Fruit fly (Drosophila melanogaster) whole organism, embryonic: ENCODE results near the gene Actn.

ENCODE experiments used
- ATbp ChIP-seq: fragments of 200-800 bp; sonication (Bioruptor generic); optimal IDR thresholded peaks from 2 replicates; lab custom pipeline; 2017; ENCODE audit warnings: missing biosample characterization, mild to moderate bottlenecking, missing genetic modification characterization, missing genetic modification reagents
- Ada2b ChIP-seq: fragments of 200-800 bp; sonication (Bioruptor generic); IDR thresholded peaks from 2 replicates; pipeline ENCODE4 v1.3.6; 2022; ENCODE audit warnings: missing biosample characterization, missing genetic modification characterization
- Adf1 ChIP-seq: fragments of 200-800 bp; sonication (Bioruptor generic); IDR thresholded peaks from 2 replicates; pipeline ENCODE4 v1.3.6; 2022; ENCODE audit warnings: missing biosample characterization, missing genetic modification characterization
- Asciz ChIP-seq: fragments of 200-800 bp; sonication (Bioruptor generic); optimal IDR thresholded peaks from 2 replicates; lab custom pipeline; 2017; ENCODE audit warnings: missing biosample characterization, mild to moderate bottlenecking, missing genetic modification characterization, missing genetic modification reagents
- Blimp-1 ChIP-seq: fragments of 200-800 bp; sonication (Bioruptor generic); optimal IDR thresholded peaks from 3 replicates; lab custom pipeline; 2018; ENCODE audit warnings: missing biosample characterization, missing genetic modification characterization, mild to moderate bottlenecking, moderate library complexity, missing genetic modification reagents
- CG1024 ChIP-seq: fragments of 200-800 bp; sonication (Bioruptor generic); IDR thresholded peaks from 2 replicates; pipeline ENCODE4 v1.3.6; 2022; ENCODE audit warnings: missing biosample characterization, missing genetic modification characterization
- CG11723 ChIP-seq: fragments of 200-800 bp; sonication (Bioruptor generic); optimal IDR thresholded peaks from 2 replicates; lab custom pipeline; 2017; ENCODE audit warnings: missing biosample characterization, mild to moderate bottlenecking, missing genetic modification characterization
- CG12942 ChIP-seq: fragments of 200-800 bp; sonication (Bioruptor generic); optimal IDR thresholded peaks from 3 replicates; lab custom pipeline; 2016; ENCODE audit warnings: missing biosample characterization, missing genetic modification characterization
- CG13775 ChIP-seq: fragments of 200-800 bp; sonication (Bioruptor generic); optimal IDR thresholded peaks from 3 replicates; lab custom pipeline; 2017; ENCODE audit warnings: missing biosample characterization, mild to moderate bottlenecking, missing genetic modification characterization
- CG14050 ChIP-seq: fragments of 200-800 bp; sonication (Bioruptor generic); IDR thresholded peaks from 3 replicates; pipeline ENCODE4 v1.3.6; 2022; ENCODE audit warnings: missing biosample characterization, missing genetic modification characterization
- CG14441 ChIP-seq: fragments of 200-800 bp; sonication (Bioruptor generic); IDR thresholded peaks from 2 replicates; pipeline ENCODE4 v1.3.6; 2022; ENCODE audit warnings: missing biosample characterization, missing genetic modification characterization
- CG14667 ChIP-seq: fragments of 200-800 bp; sonication (Bioruptor generic); IDR thresholded peaks from 2 replicates; pipeline ENCODE4 v1.3.6; 2022; ENCODE audit warnings: missing biosample characterization, missing genetic modification characterization
- CG15011 ChIP-seq: fragments of 200-800 bp; sonication (Bioruptor generic); optimal IDR thresholded peaks from 3 replicates; lab custom pipeline; 2018; ENCODE audit warnings: missing biosample characterization, mild to moderate bottlenecking, missing genetic modification characterization
- CG16815 ChIP-seq: fragments of 200-800 bp; sonication (Bioruptor generic); optimal IDR thresholded peaks from 3 replicates; lab custom pipeline; 2017; ENCODE audit warnings: missing biosample characterization, mild to moderate bottlenecking, missing genetic modification characterization
- CG17361 ChIP-seq: fragments of 200-800 bp; sonication (Bioruptor generic); IDR thresholded peaks from 3 replicates; pipeline ENCODE4 v1.3.6; 2022; ENCODE audit warnings: missing biosample characterization, missing genetic modification characterization
- CG18764 ChIP-seq: fragments of 200-800 bp; sonication (Bioruptor generic); optimal IDR thresholded peaks from 3 replicates; lab custom pipeline; 2016; ENCODE audit warnings: missing biosample characterization, missing genetic modification characterization
- CG2712 ChIP-seq: fragments of 200-800 bp; optimal IDR thresholded peaks from 3 replicates; lab custom pipeline; 2019; ENCODE audit warnings: missing biosample characterization, mild to moderate bottlenecking, missing genetic modification characterization, moderate library complexity
- CG34422 ChIP-seq: fragments of 200-800 bp; sonication (Bioruptor generic); IDR thresholded peaks from 3 replicates; pipeline ENCODE4 v1.3.6; 2022; ENCODE audit warnings: missing biosample characterization, missing genetic modification characterization
- CG3847 ChIP-seq: fragments of 200-800 bp; sonication (Bioruptor generic); IDR thresholded peaks from 2 replicates; pipeline ENCODE4 v1.3.6; 2022; ENCODE audit warnings: missing biosample characterization, missing genetic modification characterization
- CG4730 ChIP-seq: fragments of 200-800 bp; sonication (Bioruptor generic); IDR thresholded peaks from 2 replicates; pipeline ENCODE4 v1.3.6; 2022; ENCODE audit warnings: missing biosample characterization, missing genetic modification characterization
- CG8290 ChIP-seq, 3 experiments: fragments of 200-800 bp; sonication (Bioruptor generic); optimal IDR thresholded peaks; 2 replicates each; lab custom pipeline; 2016 to 2019; ENCODE audit warnings: missing biosample characterization in 3 of 3, missing genetic modification characterization in 3 of 3, mild to moderate bottlenecking in 2 of 3, moderate library complexity in 1 of 3
- CG8359 ChIP-seq: fragments of 200-800 bp; sonication (Bioruptor generic); optimal IDR thresholded peaks from 2 replicates; lab custom pipeline; 2017; ENCODE audit warnings: missing biosample characterization, mild to moderate bottlenecking, missing genetic modification characterization, borderline replicate concordance
- CkIIα-i1 ChIP-seq: fragments of 200-800 bp; sonication (Bioruptor generic); IDR thresholded peaks from 2 replicates; pipeline ENCODE4 v1.3.6; 2022; ENCODE audit warnings: missing biosample characterization, missing genetic modification characterization
- Dbx ChIP-seq: fragments of 200-800 bp; sonication (Bioruptor generic); IDR thresholded peaks from 3 replicates; pipeline ENCODE4 v1.3.6; 2022; ENCODE audit warnings: missing biosample characterization, missing genetic modification characterization
- Dek ChIP-seq: fragments of 200-800 bp; sonication (Bioruptor generic); optimal IDR thresholded peaks from 3 replicates; lab custom pipeline; 2019; ENCODE audit warnings: missing biosample characterization, mild to moderate bottlenecking, missing genetic modification characterization, moderate library complexity
- Dip2 ChIP-seq: fragments of 200-800 bp; sonication (Bioruptor generic); IDR thresholded peaks from 2 replicates; pipeline ENCODE4 v1.3.6; 2022; ENCODE audit warnings: missing biosample characterization, missing genetic modification characterization
- Doc3 ChIP-seq: fragments of 200-800 bp; sonication (Bioruptor generic); IDR thresholded peaks from 3 replicates; pipeline ENCODE4 v1.3.6; 2022; ENCODE audit warnings: missing biosample characterization, missing genetic modification characterization; ENCODE audit not compliant: partially characterized antibody
- Hr51 ChIP-seq, 2 experiments: fragments of 200-800 bp; sonication (Bioruptor generic); optimal IDR thresholded peaks; 2 replicates in 1 of 2; 3 replicates in 1 of 2; lab custom pipeline; 2016 to 2018; ENCODE audit warnings: missing biosample characterization in 2 of 2, missing genetic modification characterization in 2 of 2, mild to moderate bottlenecking in 1 of 2, moderate library complexity in 1 of 2
- Mad ChIP-seq: fragments of 200-800 bp; sonication (Bioruptor generic); optimal IDR thresholded peaks from 2 replicates; lab custom pipeline; 2016; ENCODE audit warnings: missing biosample characterization, missing genetic modification characterization
- Med ChIP-seq: fragments of 200-800 bp; sonication (Bioruptor generic); peaks from one replicate; lab custom pipeline; 2016; ENCODE audit warnings: missing biosample characterization, missing genetic modification characterization, mild to moderate bottlenecking, inconsistent platforms, moderate library complexity
- PHDP ChIP-seq: fragments of 200-800 bp; sonication (Bioruptor generic); optimal IDR thresholded peaks from 3 replicates; lab custom pipeline; 2018; ENCODE audit warnings: missing biosample characterization, mild to moderate bottlenecking, missing genetic modification characterization, moderate library complexity
- Sox102F ChIP-seq: fragments of 200-800 bp; sonication (Bioruptor generic); optimal IDR thresholded peaks from 2 replicates; lab custom pipeline; 2018; ENCODE audit warnings: missing biosample characterization, mild to moderate bottlenecking, missing genetic modification characterization, moderate library complexity
- YL-1 ChIP-seq: fragments of 200-800 bp; sonication (Bioruptor generic); optimal IDR thresholded peaks from 3 replicates; lab custom pipeline; 2017; ENCODE audit warnings: missing biosample characterization, mild to moderate bottlenecking, missing genetic modification characterization
- al ChIP-seq: fragments of 200-800 bp; sonication (Bioruptor generic); IDR thresholded peaks from 2 replicates; pipeline ENCODE4 v1.3.6; 2022; ENCODE audit warnings: missing biosample characterization, missing genetic modification characterization
- bsh ChIP-seq, 2 experiments: fragments of 200-800 bp; sonication (Bioruptor generic); optimal IDR thresholded peaks; 2 replicates each; lab custom pipeline; 2017 to 2018; ENCODE audit warnings: mild to moderate bottlenecking in 2 of 2, missing biosample characterization in 2 of 2, missing genetic modification characterization in 2 of 2, moderate library complexity in 1 of 2
- chm ChIP-seq: fragments of 200-800 bp; sonication (Bioruptor generic); IDR thresholded peaks from 2 replicates; pipeline ENCODE4 v1.3.6; 2022; ENCODE audit warnings: missing biosample characterization, missing genetic modification characterization
- da ChIP-seq: fragments of 200-800 bp; sonication (Bioruptor generic); optimal IDR thresholded peaks from 2 replicates; lab custom pipeline; 2016; ENCODE audit warnings: missing biosample characterization, missing genetic modification characterization
- esg ChIP-seq: fragments of 200-800 bp; sonication (Bioruptor generic); conservative IDR thresholded peaks from 2 replicates; pipeline ENCODE4 v1.3.6; 2022; ENCODE audit warnings: missing biosample characterization, missing genetic modification characterization
- eve ChIP-seq, 2 experiments: fragments of >200 bp; optimal IDR thresholded peaks; 2 replicates each; lab custom pipeline; 2017; ENCODE audit warnings: missing biosample characterization in 2 of 2, missing genetic modification characterization in 2 of 2
- fd96Cb ChIP-seq: fragments of 200-800 bp; sonication (Bioruptor generic); optimal IDR thresholded peaks from 2 replicates; lab custom pipeline; 2018; ENCODE audit warnings: missing biosample characterization, mild to moderate bottlenecking, missing genetic modification characterization, moderate library complexity
- gem ChIP-seq: fragments of 200-800 bp; sonication (Bioruptor generic); optimal IDR thresholded peaks from 2 replicates; lab custom pipeline; 2019; ENCODE audit warnings: missing biosample characterization, mild to moderate bottlenecking, missing genetic modification characterization, moderate library complexity
- lab ChIP-seq: fragments of 200-800 bp; sonication (Bioruptor generic); optimal IDR thresholded peaks from 3 replicates; lab custom pipeline; 2017; ENCODE audit warnings: missing biosample characterization, missing genetic modification characterization, mild to moderate bottlenecking, moderate library complexity, missing genetic modification reagents
- lmd ChIP-seq: fragments of 200-800 bp; sonication (Bioruptor generic); IDR thresholded peaks from 2 replicates; pipeline ENCODE4 v1.3.6; 2022; ENCODE audit warnings: missing biosample characterization, missing genetic modification characterization
- ranshi ChIP-seq: fragments of 200-800 bp; sonication (Bioruptor generic); IDR thresholded peaks from 2 replicates; pipeline ENCODE4 v1.3.6; 2022; ENCODE audit warnings: missing biosample characterization, missing genetic modification characterization
- schlank ChIP-seq: fragments of 200-800 bp; sonication (Bioruptor generic); optimal IDR thresholded peaks from 2 replicates; lab custom pipeline; 2018; ENCODE audit warnings: missing biosample characterization, mild to moderate bottlenecking, missing genetic modification characterization
- z ChIP-seq: fragments of 200-800 bp; sonication (Bioruptor generic); IDR thresholded peaks from 3 replicates; pipeline ENCODE4 v1.3.6; 2022; ENCODE audit warnings: missing biosample characterization, missing genetic modification characterization

Gene Actn

DNA sequence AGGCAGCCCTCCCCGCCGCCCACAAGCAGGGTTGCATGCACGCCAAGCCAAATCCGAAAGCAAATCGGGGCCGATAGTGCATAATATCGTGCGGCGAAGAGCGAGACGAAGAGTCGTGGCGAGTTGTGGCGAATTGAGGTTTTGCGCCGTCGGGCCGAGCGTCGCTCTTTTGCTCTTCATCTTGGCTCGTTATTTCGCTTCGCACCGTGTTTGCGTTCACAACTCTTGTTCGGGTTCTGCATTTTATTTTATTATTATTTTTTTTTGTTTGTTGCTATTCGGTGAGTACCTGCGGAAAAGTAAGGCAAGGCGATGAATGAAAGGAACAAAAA is 30.0 kb downstream of the Actn start (continued):
- peak; percentile 70 for TF ChIP-seq Med (GFP tag; lab: Kevin White, UChicago)
- TF ChIP-seq YL-1 = no peak
- no peak for TF ChIP-seq lmd (GFP tag; lab: Robert Waterston, UW)
- no peak for TF ChIP-seq CG2712

dm6 chrX:2011288-2012120 is 30.6 kb downstream of the Actn start:
- TF ChIP-seq CG17361 (GFP tag; lab: Robert Waterston, UW) = peak; percentile 77
- TF ChIP-seq Mad (GFP tag; lab: Kevin White, UChicago) = peak; percentile 13
- no peak for TF ChIP-seq schlank (tag; lab: Kevin White, UChicago)
- peak; percentile 24 for TF ChIP-seq Asciz
- no peak for TF ChIP-seq Sox102F
- peak; percentile 26 for TF ChIP-seq CG16815 (GFP tag; lab: Kevin White, UChicago)
- TF ChIP-seq CG18764 = peak; percentile 42
- no peak for TF ChIP-seq CkIIα-i1 (GFP tag; lab: Robert Waterston, UW)
- TF ChIP-seq chm = peak; percentile 67
- no peak for TF ChIP-seq da (GFP tag; lab: Kevin White, UChicago)
- peak; percentile 62 for TF ChIP-seq CG13775 (GFP tag; lab: Kevin White, UChicago)
- TF ChIP-seq ranshi (GFP tag; lab: Robert Waterston, UW) = peak; percentile 65
- TF ChIP-seq CG4730 (GFP tag; lab: Robert Waterston, UW) = 0 out of 2 replicates have a peak, but pooled peaks have one; percentile 43
- no peak for TF ChIP-seq CG8359 (GFP tag; lab: Kevin White, UChicago)
- TF ChIP-seq Dbx = peak; percentile 53; the same call in 2 of the 3 replicates
- TF ChIP-seq Hr51 (GFP tag; optimal IDR thresholded peaks at IDR 0.05; lab: Kevin White, UChicago) = peak in 1 of 2 experiments; percentile 51
- TF ChIP-seq CG14667 (GFP tag; lab: Robert Waterston, UW) = peak; percentile 58
- peak; percentile 72 for TF ChIP-seq CG14050 (GFP tag; lab: Robert Waterston, UW)
- no peak for TF ChIP-seq eve (GFP tag; optimal IDR thresholded peaks at IDR 0.05; lab: Kevin White, UChicago)
- TF ChIP-seq CG11723 (GFP tag; lab: Kevin White, UChicago) = peak; percentile 7
- peak; percentile 58 for TF ChIP-seq lab (GFP tag; lab: Kevin White, UChicago)
- no peak for TF ChIP-seq Dip2 (GFP tag; lab: Robert Waterston, UW)
- TF ChIP-seq Ada2b (GFP tag; lab: Robert Waterston, UW) = peak; percentile 76
- TF ChIP-seq Dek (tag; lab: Kevin White, UChicago) = peak; percentile 40
- TF ChIP-seq CG34422 (GFP tag; lab: Robert Waterston, UW) = peak; percentile 76
- TF ChIP-seq CG15011 (GFP tag; lab: Kevin White, UChicago) = peak; percentile 8
- TF ChIP-seq CG3847 (GFP tag; lab: Robert Waterston, UW) = peak; percentile 34; the same call in 1 of the 2 replicates
- 0 out of 3 replicates have a peak, but pooled peaks have one; percentile 30 for TF ChIP-seq z
- peak; percentile 74 for TF ChIP-seq gem
- peak; percentile 69 for TF ChIP-seq esg (GFP tag; lab: Robert Waterston, UW)
- peak; percentile 7 for TF ChIP-seq CG12942 (GFP tag; lab: Kevin White, UChicago)
- no peak for TF ChIP-seq CG8290 (GFP tag; optimal IDR thresholded peaks at IDR 0.05; lab: Kevin White, UChicago)
- peak in 1 of 2 experiments; percentile 12 for TF ChIP-seq CG8290 (tag; optimal IDR thresholded peaks at IDR 0.05; lab: Kevin White, UChicago)
- TF ChIP-seq ATbp (GFP tag; lab: Kevin White, UChicago) = peak; percentile 27
- peak; percentile 34 for TF ChIP-seq PHDP (tag; lab: Kevin White, UChicago)
- TF ChIP-seq al (GFP tag; lab: Robert Waterston, UW) = peak; percentile 41; the same call in 1 of the 2 replicates
- TF ChIP-seq Adf1 = peak; percentile 8; the same call in 1 of the 2 replicates
- TF ChIP-seq Blimp-1 (GFP tag; lab: Kevin White, UChicago) = peak; percentile 42
- TF ChIP-seq Doc3 (GFP tag; lab: Robert Waterston, UW) = no peak
- peak; percentile 46; the same call in 1 of the 2 replicates for TF ChIP-seq CG1024
- TF ChIP-seq CG14441 (GFP tag; lab: Robert Waterston, UW) = peak; percentile 65
- peak in 1 of 2 experiments; percentile 61 for TF ChIP-seq bsh (GFP tag; optimal IDR thresholded peaks at IDR 0.05; lab: Kevin White, UChicago)
- peak; percentile 14 for TF ChIP-seq fd96Cb (tag; lab: Kevin White, UChicago)
